Fruit fly (Drosophila melanogaster) whole organism, prepupa: ENCODE data around the gene CG32280.
A peak's percentile ranks its signal among the peaks of the same experiment; 100 is the strongest.

Experiments used
- CG10669 ChIP-seq: fragments of 200-800 bp; sonication (Bioruptor generic); optimal IDR thresholded peaks from 3 replicates; lab custom pipeline; 2018; ENCODE audit warnings: missing biosample characterization, mild to moderate bottlenecking, missing genetic modification characterization, moderate library complexity
- CG16779 ChIP-seq: fragments of 200-800 bp; sonication (Bioruptor generic); optimal IDR thresholded peaks from 3 replicates; lab custom pipeline; 2017; ENCODE audit warnings: missing biosample characterization, mild to moderate bottlenecking, missing genetic modification characterization
- CG32006 ChIP-seq: fragments of 200-800 bp; sonication (Bioruptor generic); optimal IDR thresholded peaks from 3 replicates; lab custom pipeline; 2017; ENCODE audit warnings: missing biosample characterization, mild to moderate bottlenecking, missing genetic modification characterization
- CG3919 ChIP-seq: fragments of 200-800 bp; sonication (Bioruptor generic); optimal IDR thresholded peaks from 3 replicates; lab custom pipeline; 2016; ENCODE audit warnings: missing biosample characterization, missing genetic modification characterization
- CG6792 ChIP-seq: fragments of 200-800 bp; sonication (Bioruptor generic); optimal IDR thresholded peaks from 3 replicates; lab custom pipeline; 2016; ENCODE audit warnings: missing biosample characterization, missing genetic modification characterization
- CG9139 ChIP-seq: fragments of 200-800 bp; sonication (Bioruptor generic); optimal IDR thresholded peaks from 3 replicates; lab custom pipeline; 2017; ENCODE audit warnings: missing biosample characterization, mild to moderate bottlenecking, missing genetic modification characterization
- Eip75B ChIP-seq: fragments of 200-800 bp; sonication (Bioruptor generic); optimal IDR thresholded peaks from 3 replicates; lab custom pipeline; 2016; ENCODE audit warnings: missing biosample characterization, missing genetic modification characterization
- Lpt ChIP-seq: fragments of 200-800 bp; sonication (Bioruptor generic); optimal IDR thresholded peaks from 3 replicates; lab custom pipeline; 2016; ENCODE audit warnings: missing biosample characterization, missing genetic modification characterization
- Sox102F ChIP-seq: fragments of 200-800 bp; sonication (Bioruptor generic); optimal IDR thresholded peaks from 2 replicates; lab custom pipeline; 2016; ENCODE audit warnings: missing biosample characterization, mild to moderate bottlenecking, missing genetic modification characterization
- eg ChIP-seq: fragments of 200-800 bp; sonication (Bioruptor generic); IDR thresholded peaks from 3 replicates; pipeline ENCODE4 v1.3.6; 2022; ENCODE audit warnings: missing biosample characterization, missing genetic modification characterization
- svp ChIP-seq: fragments of 200-800 bp; sonication (Bioruptor generic); peaks from one replicate; lab custom pipeline; 2016; ENCODE audit warnings: missing biosample characterization, missing genetic modification characterization

DNA sequence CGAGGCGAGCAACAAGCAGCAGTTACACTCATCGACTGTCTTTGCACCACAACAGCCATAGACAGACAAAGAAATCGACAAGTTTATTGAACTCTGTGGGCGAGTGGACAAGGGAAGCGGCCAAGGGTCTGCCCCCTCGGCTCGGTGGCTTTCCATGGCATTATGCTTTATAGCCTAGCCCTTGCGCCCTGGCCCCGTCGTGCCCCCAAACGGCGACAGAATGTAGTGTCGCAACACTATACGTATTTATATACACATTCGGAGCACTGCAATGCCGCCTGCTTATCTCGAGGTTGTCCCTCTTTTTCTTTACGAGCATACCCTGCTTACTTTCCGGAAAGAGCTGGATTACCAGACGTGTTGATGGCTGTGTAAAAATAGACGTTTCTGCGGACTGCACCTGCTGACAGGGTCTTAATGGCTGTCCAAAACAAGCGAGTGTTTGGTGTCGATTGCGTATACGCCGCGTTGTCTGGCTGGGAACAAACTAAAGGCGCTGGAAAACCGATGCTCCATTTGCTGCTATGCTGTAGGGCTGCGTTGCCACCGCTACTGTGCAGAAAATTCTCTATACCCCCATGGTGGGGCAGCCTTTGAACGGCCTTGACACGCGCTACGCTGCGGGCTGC lies 42.2 kb upstream of the CG32280 start:
- TF ChIP-seq Lpt = no peak
- no peak for TF ChIP-seq CG6792 (GFP tag; lab: Kevin White, UChicago)
- no peak for TF ChIP-seq CG10669 (GFP tag; lab: Kevin White, UChicago)
- no peak for TF ChIP-seq CG32006 (GFP tag; lab: Kevin White, UChicago)
- no peak for TF ChIP-seq eg (GFP tag; lab: Robert Waterston, UW)
- no peak for TF ChIP-seq CG3919 (GFP tag; lab: Kevin White, UChicago)
- TF ChIP-seq svp (GFP tag; lab: Kevin White, UChicago) = peak; percentile 46
- no peak for TF ChIP-seq Sox102F
- no peak for TF ChIP-seq CG9139 (GFP tag; lab: Kevin White, UChicago)
- TF ChIP-seq Eip75B (GFP tag; lab: Kevin White, UChicago) = no peak
- no peak for TF ChIP-seq CG16779
